Fruit fly (Drosophila melanogaster) whole organism, embryonic: ENCODE measurements around the gene CG1233.
A peak's percentile ranks its signal among the peaks of the same experiment; 100 is the strongest.

ENCODE experiments used
- CG10543 ChIP-seq: fragments of 200-800 bp; sonication (Bioruptor generic); optimal IDR thresholded peaks from 3 replicates; lab custom pipeline; 2017; ENCODE audit warnings: missing biosample characterization, mild to moderate bottlenecking, missing genetic modification characterization, moderate library complexity
- CG11723 ChIP-seq: fragments of 200-800 bp; sonication (Bioruptor generic); optimal IDR thresholded peaks from 2 replicates; lab custom pipeline; 2017; ENCODE audit warnings: missing biosample characterization, mild to moderate bottlenecking, missing genetic modification characterization
- CG12104 ChIP-seq: fragments of 200-800 bp; sonication (Bioruptor generic); optimal IDR thresholded peaks from 3 replicates; lab custom pipeline; 2016; ENCODE audit warnings: missing biosample characterization, missing genetic modification characterization
- CG12299 ChIP-seq: fragments of 200-800 bp; sonication (Bioruptor generic); optimal IDR thresholded peaks from 2 replicates; lab custom pipeline; 2018; ENCODE audit warnings: missing biosample characterization, mild to moderate bottlenecking, missing genetic modification characterization
- CG12744 ChIP-seq: fragments of 200-800 bp; sonication (Bioruptor generic); optimal IDR thresholded peaks from 2 replicates; lab custom pipeline; 2016; ENCODE audit warnings: missing biosample characterization, missing genetic modification characterization
- CG12769 ChIP-seq: fragments of 200-800 bp; sonication (Bioruptor generic); optimal IDR thresholded peaks from 2 replicates; lab custom pipeline; 2019; ENCODE audit warnings: missing biosample characterization, mild to moderate bottlenecking, missing genetic modification characterization, moderate library complexity
- CG13287 ChIP-seq: fragments of 200-800 bp; sonication (Bioruptor generic); IDR thresholded peaks from 2 replicates; pipeline ENCODE4 v1.3.6; 2022; ENCODE audit warnings: missing biosample characterization, missing genetic modification characterization; ENCODE audit not compliant: partially characterized antibody
- CG14710 ChIP-seq: fragments of 200-800 bp; sonication (Bioruptor generic); optimal IDR thresholded peaks from 3 replicates; lab custom pipeline; 2019; ENCODE audit warnings: missing biosample characterization, mild to moderate bottlenecking, missing genetic modification characterization, moderate library complexity
- CG1529 ChIP-seq: fragments of 200-800 bp; sonication (Bioruptor generic); optimal IDR thresholded peaks from 3 replicates; lab custom pipeline; 2018; ENCODE audit warnings: missing biosample characterization, missing genetic modification characterization
- CG17385 ChIP-seq: fragments of 200-800 bp; sonication (Bioruptor generic); optimal IDR thresholded peaks from 3 replicates; lab custom pipeline; 2018; ENCODE audit warnings: missing biosample characterization, mild to moderate bottlenecking, missing genetic modification characterization
- CG32532 ChIP-seq: fragments of 200-800 bp; sonication (Bioruptor generic); IDR thresholded peaks from 2 replicates; pipeline ENCODE4 v1.3.6; 2022; ENCODE audit warnings: missing biosample characterization, missing genetic modification characterization
- CG34224 ChIP-seq: fragments of 200-800 bp; sonication (Bioruptor generic); IDR thresholded peaks from 3 replicates; pipeline ENCODE4 v1.3.6; 2022; ENCODE audit warnings: missing biosample characterization, missing genetic modification characterization; ENCODE audit not compliant: partially characterized antibody
- CG34376 ChIP-seq: fragments of 200-800 bp; sonication (Bioruptor generic); optimal IDR thresholded peaks from 2 replicates; lab custom pipeline; 2018; ENCODE audit warnings: missing biosample characterization, mild to moderate bottlenecking, missing genetic modification characterization
- CG34422 ChIP-seq: fragments of 200-800 bp; sonication (Bioruptor generic); IDR thresholded peaks from 3 replicates; pipeline ENCODE4 v1.3.6; 2022; ENCODE audit warnings: missing biosample characterization, missing genetic modification characterization
- CG4282 ChIP-seq: fragments of 200-800 bp; sonication (Bioruptor generic); optimal IDR thresholded peaks from 2 replicates; lab custom pipeline; 2016; ENCODE audit warnings: missing biosample characterization, missing genetic modification characterization
- CG6791 ChIP-seq: fragments of 200-800 bp; sonication (Bioruptor generic); IDR thresholded peaks from 3 replicates; pipeline ENCODE4 v1.3.6; 2022; ENCODE audit warnings: missing biosample characterization, missing genetic modification characterization; ENCODE audit not compliant: partially characterized antibody
- CG8281 ChIP-seq: fragments of 200-800 bp; sonication (Bioruptor generic); optimal IDR thresholded peaks from 2 replicates; lab custom pipeline; 2018; ENCODE audit warnings: missing biosample characterization, mild to moderate bottlenecking, missing genetic modification characterization, moderate library complexity
- CG9215 ChIP-seq: fragments of 200-800 bp; sonication (Bioruptor generic); IDR thresholded peaks from 2 replicates; pipeline ENCODE4 v1.3.6; 2022; ENCODE audit warnings: missing biosample characterization, missing genetic modification characterization
- CG9727 ChIP-seq: fragments of 200-800 bp; sonication (Bioruptor generic); optimal IDR thresholded peaks from 3 replicates; lab custom pipeline; 2017; ENCODE audit warnings: missing biosample characterization, mild to moderate bottlenecking, missing genetic modification characterization
- CHES-1-like ChIP-seq: fragments of 200-800 bp; sonication (Bioruptor generic); optimal IDR thresholded peaks from 2 replicates; lab custom pipeline; 2016; ENCODE audit warnings: missing biosample characterization, missing genetic modification characterization
- Fer1 ChIP-seq: fragments of 200-800 bp; sonication (Bioruptor generic); optimal IDR thresholded peaks from 2 replicates; lab custom pipeline; 2017; ENCODE audit warnings: missing biosample characterization, mild to moderate bottlenecking, missing genetic modification characterization
- Hr3 ChIP-seq: fragments of 200-800 bp; sonication (Bioruptor generic); optimal IDR thresholded peaks from 3 replicates; lab custom pipeline; 2016; ENCODE audit warnings: missing biosample characterization, missing genetic modification characterization
- Hr51 ChIP-seq, 2 experiments: fragments of 200-800 bp; sonication (Bioruptor generic); optimal IDR thresholded peaks; 2 replicates in 1 of 2; 3 replicates in 1 of 2; lab custom pipeline; 2016 to 2018; ENCODE audit warnings: missing biosample characterization in 2 of 2, missing genetic modification characterization in 2 of 2, mild to moderate bottlenecking in 1 of 2, moderate library complexity in 1 of 2
- NC2α ChIP-seq: fragments of 200-800 bp; sonication (Bioruptor generic); optimal IDR thresholded peaks from 2 replicates; lab custom pipeline; 2016; ENCODE audit warnings: missing biosample characterization, missing genetic modification characterization
- NFAT ChIP-seq: fragments of 200-800 bp; sonication (Bioruptor generic); IDR thresholded peaks from 2 replicates; pipeline ENCODE4 v1.3.6; 2022; ENCODE audit warnings: missing biosample characterization, missing genetic modification characterization
- Opbp ChIP-seq: fragments of 200-800 bp; sonication (Bioruptor generic); IDR thresholded peaks from 3 replicates; pipeline ENCODE4 v1.3.6; 2022; ENCODE audit warnings: missing biosample characterization, missing genetic modification characterization; ENCODE audit not compliant: partially characterized antibody
- Poxn ChIP-seq: fragments of 200-800 bp; sonication (Bioruptor generic); IDR thresholded peaks from 2 replicates; pipeline ENCODE4 v1.3.6; 2022; ENCODE audit warnings: missing biosample characterization, missing genetic modification characterization
- Stat92E ChIP-seq, 3 experiments: fragments of >200 bp in 2 of 3; fragments of 200-800 bp in 1 of 3; sonication (Bioruptor generic) in 1 of 3; optimal IDR thresholded peaks; 2 replicates each; lab custom pipeline; 2017 to 2019; ENCODE audit warnings: missing biosample characterization in 3 of 3, missing genetic modification characterization in 3 of 3, mild to moderate bottlenecking in 1 of 3, moderate library complexity in 1 of 3
- Taf1 ChIP-seq: fragments of 200-800 bp; sonication (Bioruptor generic); IDR thresholded peaks from 2 replicates; pipeline ENCODE4 v1.3.6; 2022; ENCODE audit warnings: missing biosample characterization, missing genetic modification characterization
- amos ChIP-seq: fragments of 200-800 bp; sonication (Bioruptor generic); IDR thresholded peaks from 2 replicates; pipeline ENCODE4 v1.3.6; 2022; ENCODE audit warnings: missing biosample characterization, missing genetic modification characterization; ENCODE audit not compliant: partially characterized antibody
- bbx ChIP-seq: fragments of 200-800 bp; sonication (Bioruptor generic); IDR thresholded peaks from 2 replicates; pipeline ENCODE4 v1.3.6; 2022; ENCODE audit warnings: missing biosample characterization, missing genetic modification characterization; ENCODE audit not compliant: partially characterized antibody
- bcd ChIP-seq: fragments of 200-800 bp; sonication (Bioruptor generic); optimal IDR thresholded peaks from 2 replicates; lab custom pipeline; 2017; ENCODE audit warnings: missing biosample characterization, mild to moderate bottlenecking, missing genetic modification characterization
- caup ChIP-seq: fragments of 200-800 bp; sonication (Bioruptor generic); optimal IDR thresholded peaks from 3 replicates; lab custom pipeline; 2017; ENCODE audit warnings: missing biosample characterization, mild to moderate bottlenecking, missing genetic modification characterization, moderate library complexity; ENCODE audit not compliant: severe bottlenecking
- cwo ChIP-seq: fragments of 200-800 bp; sonication (Bioruptor generic); optimal IDR thresholded peaks from 3 replicates; lab custom pipeline; 2017; ENCODE audit warnings: missing biosample characterization, missing genetic modification characterization, mild to moderate bottlenecking, moderate library complexity, missing genetic modification reagents
- hb ChIP-seq: fragments of 200-800 bp; sonication (Bioruptor generic); IDR thresholded peaks from 3 replicates; pipeline ENCODE4 v1.3.6; 2022; ENCODE audit warnings: missing biosample characterization, missing genetic modification characterization; ENCODE audit not compliant: partially characterized antibody
- jing ChIP-seq: fragments of 200-800 bp; sonication (Bioruptor generic); optimal IDR thresholded peaks from 2 replicates; lab custom pipeline; 2018; ENCODE audit warnings: missing biosample characterization, mild to moderate bottlenecking, missing genetic modification characterization
- lbe ChIP-seq: fragments of 200-800 bp; sonication (Bioruptor generic); optimal IDR thresholded peaks from 2 replicates; lab custom pipeline; 2016; ENCODE audit warnings: missing biosample characterization, mild to moderate bottlenecking, missing genetic modification characterization
- nmo ChIP-seq: fragments of 200-800 bp; sonication (Bioruptor generic); optimal IDR thresholded peaks from 2 replicates; lab custom pipeline; 2018; ENCODE audit warnings: missing biosample characterization, mild to moderate bottlenecking, missing genetic modification characterization, moderate library complexity
- odd ChIP-seq: fragments of 200-800 bp; sonication (Bioruptor generic); optimal IDR thresholded peaks from 2 replicates; lab custom pipeline; 2017; ENCODE audit warnings: missing biosample characterization, mild to moderate bottlenecking, missing genetic modification characterization
- pros ChIP-seq: fragments of 200-800 bp; sonication (Bioruptor generic); optimal IDR thresholded peaks from 3 replicates; lab custom pipeline; 2019; ENCODE audit warnings: missing biosample characterization, mild to moderate bottlenecking, missing genetic modification characterization, moderate library complexity
- slou ChIP-seq: fragments of 200-800 bp; sonication (Bioruptor generic); optimal IDR thresholded peaks from 3 replicates; lab custom pipeline; 2016; ENCODE audit warnings: missing biosample characterization, missing genetic modification characterization
- stc ChIP-seq: fragments of 200-800 bp; sonication (Bioruptor generic); IDR thresholded peaks from 2 replicates; pipeline ENCODE4 v1.3.6; 2022; ENCODE audit warnings: missing biosample characterization, missing genetic modification characterization
- stwl ChIP-seq: fragments of 200-800 bp; sonication (Bioruptor generic); optimal IDR thresholded peaks from 3 replicates; lab custom pipeline; 2018; ENCODE audit warnings: missing biosample characterization, mild to moderate bottlenecking, missing genetic modification characterization, moderate library complexity
- unc-4 ChIP-seq: fragments of 200-800 bp; sonication (Bioruptor generic); IDR thresholded peaks from 2 replicates; pipeline ENCODE4 v1.3.6; 2022; ENCODE audit warnings: missing biosample characterization, missing genetic modification characterization; ENCODE audit not compliant: partially characterized antibody

Gene CG1233

DNA sequence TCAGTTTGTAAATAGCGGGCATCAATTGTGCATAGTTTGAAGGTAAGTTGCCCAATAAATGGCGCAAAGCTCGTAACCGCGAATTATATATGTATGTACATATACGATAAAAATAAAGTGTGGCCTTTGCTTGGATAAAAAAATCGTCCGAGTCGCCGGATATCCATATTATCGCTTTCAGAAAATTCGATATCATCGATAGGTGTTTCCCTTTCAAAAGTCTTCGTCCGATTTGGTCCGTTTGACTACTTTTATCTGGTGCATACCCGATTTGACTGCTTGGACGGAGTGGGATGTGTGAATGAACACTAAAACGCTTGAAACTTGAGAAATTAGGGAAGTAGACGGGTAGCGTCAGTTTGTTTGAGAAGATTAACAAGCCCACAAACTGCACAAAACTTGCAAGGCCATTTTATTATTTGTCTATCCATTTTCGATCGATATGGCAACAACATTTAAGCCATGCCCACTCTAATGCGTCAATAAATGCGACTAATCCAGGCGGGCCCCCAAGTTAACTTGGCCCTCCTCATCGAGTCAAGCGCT lies 32.0 kb upstream of the CG1233 start (continued):
- TF ChIP-seq Taf1 (GFP tag; lab: Robert Waterston, UW) (no peak), CG10543 (peak; percentile 9), CG12104 (GFP tag; lab: Kevin White, UChicago) (peak; percentile 3), CG17385 (GFP tag; lab: Kevin White, UChicago) (peak; percentile 4), amos (GFP tag; lab: Robert Waterston, UW) (peak; percentile 21; the same call in 1 of the 2 replicates), Fer1 (GFP tag; lab: Kevin White, UChicago) (peak; percentile 52), stwl (tag; lab: Kevin White, UChicago) (peak; percentile 83), CG34376 (GFP tag; lab: Kevin White, UChicago) (peak; percentile 74), nmo (GFP tag; lab: Kevin White, UChicago) (peak; percentile 5), caup (GFP tag; lab: Kevin White, UChicago) (peak; percentile 63), CG6791 (GFP tag; lab: Robert Waterston, UW) (peak; percentile 35; the same call in 1 of the 3 replicates), bcd (GFP tag; lab: Kevin White, UChicago) (peak; percentile 30), CG13287 (GFP tag; lab: Robert Waterston, UW) (peak; percentile 73), Hr51 (GFP tag; optimal IDR thresholded peaks at IDR 0.05; lab: Kevin White, UChicago) (no peak), unc-4 (GFP tag; lab: Robert Waterston, UW) (peak; percentile 67)
- TF ChIP-seq, all 482 proteins: peak for 77

DNA sequence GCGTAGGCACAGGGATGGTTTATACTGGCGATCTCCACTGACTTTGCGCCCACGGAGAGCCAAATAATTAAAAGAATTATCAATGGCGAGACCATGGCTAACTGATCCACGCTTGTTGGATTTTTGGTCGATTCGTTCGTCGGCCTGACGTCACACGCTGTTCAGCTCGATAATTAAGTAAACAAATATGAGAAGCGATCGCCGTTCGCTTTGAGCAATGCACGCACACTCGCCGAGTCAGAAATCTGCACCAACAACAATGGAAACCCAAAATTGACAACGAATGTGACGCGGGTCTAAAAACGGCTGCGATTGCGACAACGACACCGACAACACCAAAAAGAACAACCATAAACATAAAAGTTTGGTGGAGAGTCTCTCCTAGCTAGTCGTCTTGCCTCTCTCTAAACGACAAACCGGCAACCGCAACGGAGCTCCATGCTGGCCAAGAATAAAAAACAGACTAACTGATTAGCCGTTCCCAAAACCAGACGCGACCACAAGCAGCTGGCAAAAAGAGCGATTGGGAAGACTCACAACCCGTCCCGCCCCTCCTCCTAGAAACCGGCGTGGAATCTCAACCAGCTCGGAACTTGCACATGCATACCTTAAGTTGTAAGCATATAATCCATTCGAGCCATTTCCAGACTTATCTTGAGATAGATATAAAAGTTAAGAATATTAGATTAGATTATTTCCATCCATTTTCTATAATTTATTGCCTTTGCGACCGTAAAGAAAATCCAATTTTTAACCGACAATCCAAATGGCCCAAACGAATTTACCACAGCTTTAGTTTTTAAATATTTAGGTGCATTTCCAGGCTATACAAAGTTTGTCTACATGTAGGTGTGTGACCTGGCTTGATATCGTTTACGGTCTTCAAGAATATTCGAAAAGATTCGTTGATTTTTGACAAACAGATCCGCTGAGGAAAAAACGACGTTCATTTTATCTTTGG lies 29.1 kb upstream of the CG1233 start, which contains the start of gene mthl9:
Gene mthl9 (minus strand): TSS at position 468 of the 961 bp plus-strand sequence.
- TF ChIP-seq CHES-1-like (GFP tag; lab: Kevin White, UChicago) (no peak), NC2α (GFP tag; lab: Kevin White, UChicago) (no peak), NFAT (GFP tag; lab: Robert Waterston, UW) (peak; percentile 30; the same call in 1 of the 2 replicates), CG12769 (tag; lab: Kevin White, UChicago) (peak; percentile 94), cwo (GFP tag; lab: Kevin White, UChicago) (peak; percentile 60), Hr3 (GFP tag; lab: Kevin White, UChicago) (no peak), CG4282 (GFP tag; lab: Kevin White, UChicago) (no peak), jing (GFP tag; lab: Kevin White, UChicago) (no peak), stc (peak; percentile 43; the same call in 1 of the 2 replicates), Opbp (GFP tag; lab: Robert Waterston, UW) (no peak), CG14710 (tag; lab: Kevin White, UChicago) (peak; percentile 0), CG9727 (GFP tag; lab: Kevin White, UChicago) (no peak), CG12299 (tag; lab: Kevin White, UChicago) (no peak), odd (GFP tag; lab: Kevin White, UChicago) (peak; percentile 46), CG9215 (GFP tag; lab: Robert Waterston, UW) (no peak), CG32532 (GFP tag; lab: Robert Waterston, UW) (peak; percentile 34; the same call in 1 of the 2 replicates), CG11723 (GFP tag; lab: Kevin White, UChicago) (no peak), slou (GFP tag; lab: Kevin White, UChicago) (no peak), hb (GFP tag; lab: Robert Waterston, UW) (no peak), pros (GFP tag; lab: Kevin White, UChicago) (peak; percentile 42), lbe (GFP tag; lab: Kevin White, UChicago) (peak; percentile 29), Stat92E (GFP tag; optimal IDR thresholded peaks at IDR 0.05; lab: Kevin White, UChicago) (no peak), CG12744 (no peak), bbx (no peak), caup (GFP tag; lab: Kevin White, UChicago) (peak; percentile 54), CG34422 (peak; percentile 56; the same call in 1 of the 3 replicates), CG1529 (GFP tag; lab: Kevin White, UChicago) (no peak), Poxn (GFP tag; lab: Robert Waterston, UW) (no peak), CG8281 (tag; lab: Kevin White, UChicago) (no peak), CG34224 (GFP tag; lab: Robert Waterston, UW) (0 out of 3 replicates have a peak, but pooled peaks have one; percentile 52)
